Fruit fly (Drosophila melanogaster): ENCODE measurements around the gene CG34355.

CG34355 gene

dm6 chr3R:23886270-23887095 lies 82.8 kb downstream of the CG34355 start (continued):
- TF ChIP-seq CG15696 (tag; optimal IDR thresholded peaks at IDR 0.05) (peak; percentile 95), CG32772 (GFP tag; IDR thresholded peaks at IDR 0.05) (peak; percentile 79), tup (GFP tag; optimal IDR thresholded peaks at IDR 0.05) (peak; percentile 36), CG6813 (GFP tag; optimal IDR thresholded peaks at IDR 0.05) (peak; percentile 90), CG2120 (GFP tag; optimal IDR thresholded peaks at IDR 0.05) (peak; percentile 51), CG10274 (GFP tag; optimal IDR thresholded peaks at IDR 0.05) (peak; percentile 36), CG9609 (GFP tag; optimal IDR thresholded peaks at IDR 0.05) (peak; percentile 64), CG9727 (GFP tag; optimal IDR thresholded peaks at IDR 0.05) (peak; percentile 92), Ravus (GFP tag; IDR thresholded peaks at IDR 0.05) (0 out of 2 replicates have a peak, but pooled peaks have one; percentile 37), Tbp (GFP tag; optimal IDR thresholded peaks at IDR 0.05) (no peak), ranshi (GFP tag; IDR thresholded peaks at IDR 0.05) (peak; percentile 81), pho (GFP tag; optimal IDR thresholded peaks at IDR 0.05) (peak; percentile 54), phol (tag; optimal IDR thresholded peaks at IDR 0.05) (peak; percentile 92), Nf-YB (GFP tag; optimal IDR thresholded peaks at IDR 0.05) (peak; percentile 74), lilli (GFP tag; optimal IDR thresholded peaks at IDR 0.05) (peak; percentile 73), ara (GFP tag; IDR thresholded peaks at IDR 0.05) (peak; percentile 92), CG10543 (GFP tag; optimal IDR thresholded peaks at IDR 0.05) (peak; percentile 30), HLHmδ (GFP tag; optimal IDR thresholded peaks at IDR 0.05) (no peak), wor (GFP tag; IDR thresholded peaks at IDR 0.05) (peak; percentile 72), gcm2 (GFP tag; optimal IDR thresholded peaks at IDR 0.05) (peak; percentile 76), GATAe (GFP tag; conservative IDR thresholded peaks at IDR 0.05) (0 out of 2 replicates have a peak, but pooled peaks have one; percentile 10), dmrt99B (tag; optimal IDR thresholded peaks at IDR 0.05) (peak; percentile 92), CG8944 (GFP tag; optimal IDR thresholded peaks at IDR 0.05) (peak; percentile 68), CG4730 (GFP tag; IDR thresholded peaks at IDR 0.05) (peak; percentile 64), mam (GFP tag; optimal IDR thresholded peaks at IDR 0.05) (peak; percentile 46), E2f2 (GFP tag; IDR thresholded peaks at IDR 0.05) (peak; percentile 69), CG6854 (GFP tag; optimal IDR thresholded peaks at IDR 0.05) (peak; percentile 31), CG9932 (GFP tag; IDR thresholded peaks at IDR 0.05) (peak; percentile 31; the same call in 1 of the 2 replicates), slou (GFP tag; optimal IDR thresholded peaks at IDR 0.05) (no peak), Atf6 (GFP tag; IDR thresholded peaks at IDR 0.05) (peak; percentile 76; the same call in 1 of the 2 replicates), CG2712 (tag; optimal IDR thresholded peaks at IDR 0.05) (peak; percentile 95), Dfd (GFP tag; optimal IDR thresholded peaks at IDR 0.05) (no peak), CG2129 (GFP tag; IDR thresholded peaks at IDR 0.05; ENCODE audit: partially characterized antibody) (no peak), scrt (GFP tag; optimal IDR thresholded peaks at IDR 0.05) (peak; percentile 55), Lpt (GFP tag; optimal IDR thresholded peaks at IDR 0.05) (peak; percentile 30), CG16813 (GFP tag; IDR thresholded peaks at IDR 0.05; ENCODE audit: partially characterized antibody) (no peak), chinmo (GFP tag; IDR thresholded peaks at IDR 0.05; ENCODE audit: partially characterized antibody) (no peak), zen2 (GFP tag; IDR thresholded peaks at IDR 0.05; ENCODE audit: partially characterized antibody) (no peak), hbn (GFP tag; IDR thresholded peaks at IDR 0.05; ENCODE audit: partially characterized antibody) (no peak), peb (GFP tag; IDR thresholded peaks at IDR 0.05) (peak; percentile 87), lov (optimal IDR thresholded peaks at IDR 0.05) (no peak), lov (GFP tag; IDR thresholded peaks at IDR 0.05) (peak; percentile 75; the same call in 2 of the 3 replicates), nom (GFP tag; optimal IDR thresholded peaks at IDR 0.05) (peak; percentile 94), Dref (GFP tag; IDR thresholded peaks at IDR 0.05) (no peak), CrebB (tag; optimal IDR thresholded peaks at IDR 0.05) (peak; percentile 60), Gsc (GFP tag; IDR thresholded peaks at IDR 0.05) (no peak; the same call in 1 of the 2 replicates), salm (tag; optimal IDR thresholded peaks at IDR 0.05) (peak; percentile 80), caup (GFP tag; optimal IDR thresholded peaks at IDR 0.05; ENCODE audit: severe bottlenecking) (peak; percentile 50)

Data from whole organism, embryonic.